Fruit fly (Drosophila melanogaster): ENCODE results near the gene BicD.

The BicD gene

dm6 chr2L:17429788-17430587 lies 43.0 kb downstream of the BicD start:
- peak; percentile 16; the same call in 1 of the 3 replicates for TF ChIP-seq CG2199 (GFP tag; IDR thresholded peaks at IDR 0.05)
- peak; percentile 76 for TF ChIP-seq E2f2 (GFP tag; IDR thresholded peaks at IDR 0.05)
- peak; percentile 44 for TF ChIP-seq CG5245 (GFP tag; optimal IDR thresholded peaks at IDR 0.05)
- TF ChIP-seq CG6272 (GFP tag; IDR thresholded peaks at IDR 0.05): peak; percentile 90
- TF ChIP-seq otp (GFP tag; IDR thresholded peaks at IDR 0.05): peak; percentile 74
- peak; percentile 93 for TF ChIP-seq CG7372 (GFP tag; IDR thresholded peaks at IDR 0.05)
- peak; percentile 49 for TF ChIP-seq Camta (GFP tag; optimal IDR thresholded peaks at IDR 0.05)
- peak; percentile 86 for TF ChIP-seq tin (GFP tag; optimal IDR thresholded peaks at IDR 0.05)
- TF ChIP-seq stc (GFP tag; IDR thresholded peaks at IDR 0.05): peak; percentile 96
- no peak for TF ChIP-seq CG8765 (GFP tag; IDR thresholded peaks at IDR 0.05)
- peak; percentile 97 for TF ChIP-seq CG4424 (GFP tag; optimal IDR thresholded peaks at IDR 0.05)
- TF ChIP-seq Hsf (GFP tag; optimal IDR thresholded peaks at IDR 0.05): peak; percentile 85
- TF ChIP-seq H2.0 (GFP tag; IDR thresholded peaks at IDR 0.05): peak; percentile 77
- peak; percentile 67 for TF ChIP-seq lilli (GFP tag; optimal IDR thresholded peaks at IDR 0.05)
- TF ChIP-seq CG1647 (GFP tag; optimal IDR thresholded peaks at IDR 0.05): no peak
- peak; percentile 63 for TF ChIP-seq onecut (GFP tag; IDR thresholded peaks at IDR 0.05)
- TF ChIP-seq Deaf1 (tag; optimal IDR thresholded peaks at IDR 0.05): peak; percentile 89
- TF ChIP-seq C15 (GFP tag; IDR thresholded peaks at IDR 0.05): peak; percentile 72; the same call in 1 of the 3 replicates
- peak; percentile 58; the same call in 1 of the 2 replicates for TF ChIP-seq dati (GFP tag; IDR thresholded peaks at IDR 0.05)
- TF ChIP-seq lola (GFP tag; optimal IDR thresholded peaks at IDR 0.05): peak in 1 of 3 experiments; percentile 95
- peak; percentile 39; the same call in 1 of the 2 replicates for TF ChIP-seq MBD-R2 (GFP tag; IDR thresholded peaks at IDR 0.05)
- peak; percentile 96 for TF ChIP-seq org-1 (GFP tag; optimal IDR thresholded peaks at IDR 0.05)
- no peak for TF ChIP-seq Optix (GFP tag; IDR thresholded peaks at IDR 0.05)
- no peak for TF ChIP-seq CG17912 (GFP tag; optimal IDR thresholded peaks at IDR 0.05)
- TF ChIP-seq abd-A (tag; optimal IDR thresholded peaks at IDR 0.05): peak; percentile 87
- TF ChIP-seq bowl (GFP tag; IDR thresholded peaks at IDR 0.05): peak; percentile 66; the same call in 1 of the 2 replicates
- peak; percentile 98 for TF ChIP-seq CG17829 (tag; optimal IDR thresholded peaks at IDR 0.05)
- TF ChIP-seq insv (GFP tag; optimal IDR thresholded peaks at IDR 0.05): peak in 1 of 2 experiments; percentile 3
- TF ChIP-seq NK7.1 (GFP tag; optimal IDR thresholded peaks at IDR 0.05): peak; percentile 17
- TF ChIP-seq CG2129 (GFP tag; IDR thresholded peaks at IDR 0.05; ENCODE audit: partially characterized antibody): no peak
- TF ChIP-seq unc-4 (GFP tag; IDR thresholded peaks at IDR 0.05; ENCODE audit: partially characterized antibody): no peak
- no peak; the same call in 1 of the 2 replicates for TF ChIP-seq Bgb (GFP tag; IDR thresholded peaks at IDR 0.05; ENCODE audit: partially characterized antibody)
- peak; percentile 52 for TF ChIP-seq sd (tag; optimal IDR thresholded peaks at IDR 0.05)
- peak; percentile 96 for TF ChIP-seq CG34422 (GFP tag; IDR thresholded peaks at IDR 0.05)
- TF ChIP-seq ash1 (GFP tag; optimal IDR thresholded peaks at IDR 0.05): no peak
- TF ChIP-seq caup (GFP tag; optimal IDR thresholded peaks at IDR 0.05; ENCODE audit: severe bottlenecking): peak; percentile 80
- TF ChIP-seq CG3065 (GFP tag; optimal IDR thresholded peaks at IDR 0.05): peak; percentile 8
- peak; percentile 94 for TF ChIP-seq B-H1 (GFP tag; IDR thresholded peaks at IDR 0.05)
- TF ChIP-seq zfh1 (GFP tag; IDR thresholded peaks at IDR 0.05): peak; percentile 54; the same call in 2 of the 3 replicates
- TF ChIP-seq ro (GFP tag; IDR thresholded peaks at IDR 0.05): peak; percentile 48
- TF ChIP-seq Antp (GFP tag; optimal IDR thresholded peaks at IDR 0.05): no peak
- TF ChIP-seq nmo (GFP tag; optimal IDR thresholded peaks at IDR 0.05): peak; percentile 84
- peak; percentile 89 for TF ChIP-seq CG12942 (GFP tag; optimal IDR thresholded peaks at IDR 0.05)
- no peak for TF ChIP-seq emc (GFP tag; optimal IDR thresholded peaks at IDR 0.05)
- TF ChIP-seq CG3838 (GFP tag; optimal IDR thresholded peaks at IDR 0.05): peak; percentile 47
- peak; percentile 80 for TF ChIP-seq CG31224 (GFP tag; IDR thresholded peaks at IDR 0.05)
- TF ChIP-seq Mad (GFP tag; optimal IDR thresholded peaks at IDR 0.05): peak; percentile 49
- TF ChIP-seq odd (GFP tag; optimal IDR thresholded peaks at IDR 0.05): peak; percentile 91
- no peak for TF ChIP-seq Elba2 (GFP tag; optimal IDR thresholded peaks at IDR 0.05)
- peak; percentile 81 for TF ChIP-seq CG2875 (GFP tag; optimal IDR thresholded peaks at IDR 0.05)

Data from whole organism, embryonic.